Worm (Caenorhabditis elegans) whole organism, L4 larva: Measurements from ENCODE around the gene dsb-3.
A peak's percentile ranks its signal among the peaks of the same experiment; 100 is the strongest.

Source experiments
- F10B5.3 ChIP-seq: sonication (generic microtip); optimal IDR thresholded peaks from 2 replicates; lab custom pipeline; 2016; ENCODE audit warnings: mild to moderate bottlenecking, missing genetic modification characterization, missing compliant biosample characterization
- F26F4.8 ChIP-seq: fragments of 200-800 bp; sonication (Bioruptor generic); conservative IDR thresholded peaks from 2 replicates; pipeline ENCODE4 v1.3.6; 2022; ENCODE audit warnings: missing genetic modification characterization, missing compliant biosample characterization
- F49E8.2 ChIP-seq: sonication (generic microtip); optimal IDR thresholded peaks from 2 replicates; lab custom pipeline; 2016; ENCODE audit warnings: missing compliant biosample characterization, mild to moderate bottlenecking, missing genetic modification characterization, borderline replicate concordance
- T26A8.4 ChIP-seq: fragments of 200-800 bp; sonication (Bioruptor generic); IDR thresholded peaks from 2 replicates; pipeline ENCODE4 v1.3.6; 2022; ENCODE audit warnings: missing genetic modification characterization, missing compliant biosample characterization
- aha-1 ChIP-seq: fragments of 150-350 bp; peaks from one replicate; lab custom pipeline; 2014; ENCODE audit warnings: missing biosample characterization, missing genetic modification characterization
- ama-1 ChIP-seq: fragments of 150-350 bp; optimal IDR thresholded peaks from 2 replicates; lab custom pipeline; 2014; ENCODE audit warnings: inconsistent platforms, mixed read lengths
- cey-2 ChIP-seq: sonication (generic microtip); optimal IDR thresholded peaks from 3 replicates; lab custom pipeline; 2017; ENCODE audit warnings: missing genetic modification characterization, mild to moderate bottlenecking, missing compliant biosample characterization, antibody characterized with exemption, borderline replicate concordance; ENCODE audit not compliant: insufficient read depth
- daf-8 ChIP-seq: fragments of 200-800 bp; sonication (Bioruptor generic); IDR thresholded peaks from 2 replicates; pipeline ENCODE4 v1.3.6; 2022; ENCODE audit warnings: missing genetic modification characterization, missing compliant biosample characterization
- duxl-1 ChIP-seq: sonication (generic microtip); optimal IDR thresholded peaks from 2 replicates; lab custom pipeline; 2016; ENCODE audit warnings: mild to moderate bottlenecking, missing genetic modification characterization, moderate library complexity, missing compliant biosample characterization; ENCODE audit not compliant: poor library complexity
- hlh-11 ChIP-seq: fragments of 200-800 bp; sonication (Bioruptor generic); optimal IDR thresholded peaks from 2 replicates; lab custom pipeline; 2018; ENCODE audit warnings: mild to moderate bottlenecking, missing genetic modification characterization, missing compliant biosample characterization
- hlh-30 ChIP-seq: sonication (generic microtip); optimal IDR thresholded peaks from 2 replicates; lab custom pipeline; 2017; ENCODE audit warnings: antibody characterized with exemption, mild to moderate bottlenecking, missing genetic modification characterization, missing compliant biosample characterization; ENCODE audit not compliant: insufficient read depth
- hmg-1.1 ChIP-seq: fragments of 200-800 bp; sonication (Bioruptor generic); IDR thresholded peaks from 2 replicates; pipeline ENCODE4 v1.3.6; 2022; ENCODE audit warnings: missing genetic modification reagents, missing genetic modification characterization, missing compliant biosample characterization
- lin-15B ChIP-seq: fragments of 150-350 bp; sonication (generic microtip); optimal IDR thresholded peaks from 3 replicates; lab custom pipeline; 2014; ENCODE audit warnings: missing biosample characterization, missing genetic modification characterization
- lsy-2 ChIP-seq, 2 experiments: fragments of 150-350 bp in 1 of 2; sonication (generic microtip) in 1 of 2; optimal IDR thresholded peaks; 2 replicates each; lab custom pipeline; 2014 to 2017; ENCODE audit warnings: missing biosample characterization in 2 of 2, missing genetic modification characterization in 2 of 2
- madf-9 ChIP-seq: fragments of 200-800 bp; sonication (Bioruptor generic); conservative IDR thresholded peaks from 2 replicates; pipeline ENCODE4 v1.3.6; 2022; ENCODE audit warnings: missing genetic modification reagents, missing genetic modification characterization, missing compliant biosample characterization
- mdt-29 ChIP-seq: fragments of 200-800 bp; sonication (Bioruptor generic); IDR thresholded peaks from 2 replicates; pipeline ENCODE4 v1.3.6; 2022; ENCODE audit warnings: missing genetic modification reagents, missing genetic modification characterization, missing compliant biosample characterization
- mes-2 ChIP-seq: sonication (generic microtip); optimal IDR thresholded peaks from 2 replicates; lab custom pipeline; 2016; ENCODE audit warnings: missing genotype, mild to moderate bottlenecking, missing genetic modification characterization, missing compliant biosample characterization; ENCODE audit not compliant: poor library complexity, severe bottlenecking
- mxl-2 ChIP-seq: fragments of 200-800 bp; sonication (Bioruptor generic); conservative IDR thresholded peaks from 2 replicates; pipeline ENCODE4 v1.3.6; 2022; ENCODE audit warnings: missing genetic modification reagents, missing genetic modification characterization, missing compliant biosample characterization
- mxl-3 ChIP-seq: fragments of 200-800 bp; sonication (Bioruptor generic); optimal IDR thresholded peaks from 2 replicates; lab custom pipeline; 2018; ENCODE audit warnings: mild to moderate bottlenecking, missing genetic modification characterization, missing compliant biosample characterization
- nhr-10 ChIP-seq: fragments of 150-350 bp; optimal IDR thresholded peaks from 2 replicates; lab custom pipeline; 2014; ENCODE audit warnings: missing biosample characterization, missing genetic modification characterization
- nhr-111 ChIP-seq: fragments of 200-800 bp; sonication (Bioruptor generic); optimal IDR thresholded peaks from 2 replicates; lab custom pipeline; 2018; ENCODE audit warnings: mild to moderate bottlenecking, missing genetic modification characterization, missing compliant biosample characterization
- nhr-41 ChIP-seq: fragments of 200-800 bp; sonication (Bioruptor generic); IDR thresholded peaks from 2 replicates; pipeline ENCODE4 v1.3.6; 2022; ENCODE audit warnings: missing genetic modification reagents, missing genetic modification characterization, missing compliant biosample characterization
- nhr-48 ChIP-seq: sonication (generic microtip); optimal IDR thresholded peaks from 2 replicates; lab custom pipeline; 2016; ENCODE audit warnings: mild to moderate bottlenecking, missing genetic modification characterization, missing compliant biosample characterization
- nhr-6 ChIP-seq: fragments of 150-350 bp; optimal IDR thresholded peaks from 2 replicates; lab custom pipeline; 2014; ENCODE audit warnings: missing biosample characterization, missing genetic modification characterization
- pha-4 ChIP-seq, 2 experiments: fragments of 150-350 bp in 1 of 2; fragments of 200-800 bp in 1 of 2; sonication (Bioruptor generic) in 1 of 2; IDR thresholded peaks in 1 of 2; optimal IDR thresholded peaks in 1 of 2; 2 replicates each; pipeline versions ENCODE4 v1.3.6 to Lab custom; 2014 to 2022; ENCODE audit warnings: missing genetic modification characterization in 2 of 2, missing genetic modification reagents in 2 of 2, missing biosample characterization in 1 of 2, missing compliant biosample characterization in 1 of 2
- php-3 ChIP-seq: fragments of 200-800 bp; sonication (Bioruptor generic); IDR thresholded peaks from 2 replicates; pipeline ENCODE4 v1.3.6; 2022; ENCODE audit warnings: missing genetic modification reagents, missing genetic modification characterization, missing compliant biosample characterization
- snpc-1.2 ChIP-seq: fragments of 200-800 bp; sonication (Bioruptor generic); IDR thresholded peaks from 2 replicates; pipeline ENCODE4 v1.3.6; 2022; ENCODE audit warnings: missing genetic modification reagents, missing genetic modification characterization, missing compliant biosample characterization
- spr-3 ChIP-seq: fragments of 200-800 bp; sonication (Bioruptor generic); optimal IDR thresholded peaks from 2 replicates; lab custom pipeline; 2018; ENCODE audit warnings: mild to moderate bottlenecking, missing genetic modification characterization, missing compliant biosample characterization
- vab-7 ChIP-seq: fragments of 200-800 bp; sonication (Bioruptor generic); IDR thresholded peaks from 2 replicates; pipeline ENCODE4 v1.3.6; 2022; ENCODE audit warnings: missing genetic modification reagents, missing genetic modification characterization, missing compliant biosample characterization
- zfp-3 ChIP-seq: fragments of 200-800 bp; sonication (Bioruptor generic); conservative IDR thresholded peaks from 2 replicates; pipeline ENCODE4 v1.3.6; 2022; ENCODE audit warnings: missing genetic modification reagents, missing genetic modification characterization, missing compliant biosample characterization
- ztf-11 ChIP-seq: fragments of 150-350 bp; optimal IDR thresholded peaks from 2 replicates; lab custom pipeline; 2014; ENCODE audit warnings: missing biosample characterization, missing genetic modification characterization
- ztf-7 ChIP-seq: fragments of 150-350 bp; optimal IDR thresholded peaks from 2 replicates; lab custom pipeline; 2014; ENCODE audit warnings: missing biosample characterization, missing genetic modification characterization

The dsb-3 gene

ce11 chrIV:7759527-7759926 lies at the start of gene dsb-3:
Gene dsb-3, minus strand, starts transcription at chrIV:7759627.
- TF ChIP-seq mxl-3 (GFP tag; lab: Kevin White, UChicago) (no peak), T26A8.4 (GFP tag; lab: Robert Waterston, UW) (no peak), nhr-41 (GFP tag; lab: Robert Waterston, UW) (no peak), aha-1 (tag; lab: Kevin White, UChicago) (no peak), nhr-48 (tag; lab: Kevin White, UChicago) (no peak), F10B5.3 (tag; lab: Kevin White, UChicago) (no peak), mes-2 (tag; lab: Kevin White, UChicago) (no peak), nhr-111 (GFP tag; lab: Kevin White, UChicago) (no peak), F26F4.8 (GFP tag; lab: Robert Waterston, UW) (no peak), ztf-7 (tag; lab: Kevin White, UChicago) (no peak), hmg-1.1 (GFP tag; lab: Robert Waterston, UW) (no peak), vab-7 (GFP tag; lab: Robert Waterston, UW) (no peak)

- peak; percentile 70 for TF ChIP-seq aha-1 (tag; lab: Kevin White, UChicago)
- no peak for TF ChIP-seq zfp-3
Observed at ce11 chrIV:7808583-7808982, 49.2 kb upstream of the dsb-3 start, which contains the start of gene C33H5.1. Gene C33H5.1, plus strand, starts transcription at chrIV:7808912.

- TF ChIP-seq mxl-2 (GFP tag; lab: Robert Waterston, UW) (no peak), php-3 (GFP tag; lab: Robert Waterston, UW) (no peak), lin-15B (tag; lab: Kevin White, UChicago) (no peak), F10B5.3 (tag; lab: Kevin White, UChicago) (no peak), madf-9 (no peak)
Observed at ce11 chrIV:7804740-7805139, 45.3 kb upstream of the dsb-3 start, which contains the start of gene C33H5.2. Gene C33H5.2, plus strand, starts transcription at chrIV:7805040.

ce11 chrIV:7803250-7803649 lies 43.8 kb upstream of the dsb-3 start, which contains the start of gene C33H5.16:
Gene C33H5.16, minus strand, starts transcription at chrIV:7803350.
- no peak for TF ChIP-seq nhr-111 (GFP tag; lab: Kevin White, UChicago)
- TF ChIP-seq nhr-10 (tag; lab: Kevin White, UChicago) = no peak
- no peak for TF ChIP-seq mdt-29 (GFP tag; lab: Robert Waterston, UW)
- TF ChIP-seq hlh-11 (tag; lab: Kevin White, UChicago) = no peak
- no peak for TF ChIP-seq hlh-30 (tag; lab: Kevin White, UChicago)
- no peak for TF ChIP-seq pha-4 (GFP tag; IDR thresholded peaks at IDR 0.05; lab: Robert Waterston, UW)
- TF ChIP-seq pha-4 (tag; optimal IDR thresholded peaks at IDR 0.05; lab: Kevin White, UChicago) = no peak

ce11 chrIV:7800338-7800737 lies 40.9 kb upstream of the dsb-3 start:
- peak; percentile 61 for TF ChIP-seq snpc-1.2 (GFP tag; lab: Robert Waterston, UW)
- TF ChIP-seq F49E8.2 (tag; lab: Kevin White, UChicago) = peak; percentile 21
- no peak for TF ChIP-seq lin-15B (tag; lab: Kevin White, UChicago)
- TF ChIP-seq duxl-1 (tag; lab: Kevin White, UChicago) = no peak
- TF ChIP-seq lsy-2 (tag; optimal IDR thresholded peaks at IDR 0.05; lab: Kevin White, UChicago) = no peak
- no peak for TF ChIP-seq ama-1 (lab: Kevin White, UChicago)
- TF ChIP-seq nhr-6 (tag; lab: Kevin White, UChicago) = no peak
- TF ChIP-seq ztf-11 (tag; lab: Kevin White, UChicago) = no peak
- TF ChIP-seq daf-8 = no peak
- TF ChIP-seq cey-2 (tag; lab: Kevin White, UChicago) = no peak
- TF ChIP-seq spr-3 (GFP tag; lab: Kevin White, UChicago) = no peak
